Worm (Caenorhabditis elegans): Measurements from ENCODE around the gene timm-17B.1.

DNA sequence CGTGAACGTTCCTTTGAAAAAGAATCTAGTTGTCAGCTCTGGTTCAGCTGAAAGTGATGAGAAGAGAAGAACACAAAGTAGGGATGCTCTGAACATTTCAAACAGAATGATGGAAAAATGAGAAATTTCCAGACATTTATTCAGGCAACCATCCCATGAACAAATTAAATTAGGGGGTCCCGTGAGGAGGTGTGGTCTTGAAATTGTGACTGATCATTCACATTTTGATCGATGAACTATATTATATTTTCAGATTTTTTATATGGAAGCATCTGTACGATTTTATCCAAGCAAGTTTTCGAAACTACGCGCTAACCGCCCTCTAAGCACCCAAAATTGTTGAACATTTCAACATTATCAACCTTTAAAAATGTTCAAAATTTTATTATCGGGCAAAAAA lies 30.7 kb upstream of the timm-17B.1 start, which contains the start of gene R11E3.19:
- TF ChIP-seq nhr-23 (tag; optimal IDR thresholded peaks at IDR 0.05) (no peak), nhr-28 (tag; optimal IDR thresholded peaks at IDR 0.05) (no peak), pha-4 (tag; optimal IDR thresholded peaks at IDR 0.05) (no peak), ceh-28 (tag; optimal IDR thresholded peaks at IDR 0.05) (no peak), egl-27 (tag; optimal IDR thresholded peaks at IDR 0.05) (no peak), hmg-11 (tag; optimal IDR thresholded peaks at IDR 0.05) (no peak)

Data from whole organism, L3 larva.